Worm (Caenorhabditis elegans) whole organism, L2 larva: ENCODE measurements around the gene lab-2.

Experiments
- aly-2 ChIP-seq: fragments of 150-350 bp; optimal IDR thresholded peaks from 2 replicates; lab custom pipeline; 2014; ENCODE audit warnings: missing biosample characterization, missing genetic modification characterization
- blmp-1 ChIP-seq: sonication (generic microtip); optimal IDR thresholded peaks from 2 replicates; lab custom pipeline; 2017; ENCODE audit warnings: missing genetic modification characterization, mild to moderate bottlenecking, missing compliant biosample characterization, antibody characterized with exemption, moderate library complexity; ENCODE audit not compliant: insufficient read depth
- dmd-4 ChIP-seq: sonication (generic microtip); optimal IDR thresholded peaks from 2 replicates; lab custom pipeline; 2017; ENCODE audit warnings: missing biosample characterization, missing genetic modification characterization
- fos-1 ChIP-seq: fragments of 150-350 bp; optimal IDR thresholded peaks from 2 replicates; lab custom pipeline; 2014; ENCODE audit warnings: missing biosample characterization, missing genetic modification characterization
- lin-11 ChIP-seq: fragments of 150-350 bp; sonication (generic microtip); optimal IDR thresholded peaks from 2 replicates; lab custom pipeline; 2014; ENCODE audit warnings: missing biosample characterization, missing genetic modification characterization, inconsistent platforms, mixed read lengths
- lin-39 ChIP-seq: fragments of 150-350 bp; optimal IDR thresholded peaks from 2 replicates; lab custom pipeline; 2014; ENCODE audit warnings: missing biosample characterization, missing genetic modification reagents, missing genetic modification characterization
- nhr-237 ChIP-seq: fragments of 150-350 bp; optimal IDR thresholded peaks from 2 replicates; lab custom pipeline; 2014; ENCODE audit warnings: missing biosample characterization, missing genetic modification characterization
- peb-1 ChIP-seq: fragments of 150-350 bp; optimal IDR thresholded peaks from 2 replicates; lab custom pipeline; 2014; ENCODE audit warnings: missing biosample characterization, missing genetic modification characterization
- skn-1 ChIP-seq: sonication (generic microtip); optimal IDR thresholded peaks from 2 replicates; lab custom pipeline; 2017; ENCODE audit warnings: missing biosample characterization, missing genetic modification characterization
- ztf-4 ChIP-seq: fragments of 150-350 bp; optimal IDR thresholded peaks from 2 replicates; lab custom pipeline; 2014; ENCODE audit warnings: missing biosample characterization, missing genetic modification characterization

DNA sequence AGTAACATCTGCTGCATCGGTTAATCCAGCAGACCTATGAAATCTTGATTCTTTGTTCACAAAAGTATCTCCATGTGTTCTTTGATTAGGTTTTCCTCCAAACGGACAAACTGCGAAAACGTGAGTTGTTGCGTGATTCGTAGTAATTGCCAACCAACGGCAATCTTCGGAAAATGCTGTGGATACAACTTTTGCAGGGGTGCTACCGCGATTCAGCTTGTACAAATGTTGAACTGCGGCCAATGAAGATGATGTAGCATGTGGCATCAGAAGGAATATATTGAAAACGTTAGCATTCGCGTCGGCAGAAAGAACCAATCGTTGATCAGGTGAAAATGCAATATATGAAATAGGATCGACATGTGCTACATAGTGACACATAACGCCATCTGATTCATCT, 2.3 kb upstream of the lab-2 start:
- TF ChIP-seq lin-39 (tag; lab: Kevin White, UChicago) = no peak
- no peak for TF ChIP-seq blmp-1 (tag; lab: Kevin White, UChicago)
- no peak for TF ChIP-seq aly-2 (tag; lab: Kevin White, UChicago)
- TF ChIP-seq fos-1 (tag; lab: Kevin White, UChicago) = no peak
- TF ChIP-seq dmd-4 (tag; lab: Kevin White, UChicago) = no peak
- TF ChIP-seq ztf-4 (tag; lab: Kevin White, UChicago) = no peak
- TF ChIP-seq nhr-237 (tag; lab: Kevin White, UChicago) = no peak
- no peak for TF ChIP-seq peb-1
- TF ChIP-seq skn-1 (tag; lab: Kevin White, UChicago) = no peak
- no peak for TF ChIP-seq lin-11
